Worm (Caenorhabditis elegans): ENCODE results near the gene ttr-47.

Gene ttr-47

DNA sequence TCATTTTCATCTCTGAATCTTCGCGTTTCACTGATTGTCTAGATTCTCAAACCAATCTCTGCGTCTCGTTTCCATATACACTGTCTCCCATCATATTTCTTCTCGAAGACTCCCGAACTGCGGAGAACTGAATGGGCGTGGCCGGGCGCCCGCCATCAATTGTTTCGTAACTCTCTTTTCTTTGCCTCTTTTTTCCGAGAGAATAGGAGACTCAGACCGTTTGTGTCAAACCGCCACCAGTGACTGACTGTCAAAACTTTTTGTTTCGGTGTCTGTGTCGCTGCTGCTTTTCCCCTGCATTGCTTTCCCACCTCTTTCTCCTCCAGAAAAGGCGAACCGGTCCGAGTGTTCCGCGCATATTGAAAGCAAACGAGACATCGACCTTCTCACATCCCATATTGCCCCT, 13.3 kb downstream of the ttr-47 start, which contains the start of gene unc-23 (continued):
- peak; percentile 27; the same call in 1 of the 2 replicates for TF ChIP-seq ceh-88 (GFP tag; IDR thresholded peaks at IDR 0.05)
- TF ChIP-seq sup-37 (GFP tag; optimal IDR thresholded peaks at IDR 0.05): peak; percentile 61
- peak; percentile 75 for TF ChIP-seq nhr-237 (tag; optimal IDR thresholded peaks at IDR 0.05)
- peak; percentile 60 for TF ChIP-seq snpc-4 (tag; optimal IDR thresholded peaks at IDR 0.05)

DNA sequence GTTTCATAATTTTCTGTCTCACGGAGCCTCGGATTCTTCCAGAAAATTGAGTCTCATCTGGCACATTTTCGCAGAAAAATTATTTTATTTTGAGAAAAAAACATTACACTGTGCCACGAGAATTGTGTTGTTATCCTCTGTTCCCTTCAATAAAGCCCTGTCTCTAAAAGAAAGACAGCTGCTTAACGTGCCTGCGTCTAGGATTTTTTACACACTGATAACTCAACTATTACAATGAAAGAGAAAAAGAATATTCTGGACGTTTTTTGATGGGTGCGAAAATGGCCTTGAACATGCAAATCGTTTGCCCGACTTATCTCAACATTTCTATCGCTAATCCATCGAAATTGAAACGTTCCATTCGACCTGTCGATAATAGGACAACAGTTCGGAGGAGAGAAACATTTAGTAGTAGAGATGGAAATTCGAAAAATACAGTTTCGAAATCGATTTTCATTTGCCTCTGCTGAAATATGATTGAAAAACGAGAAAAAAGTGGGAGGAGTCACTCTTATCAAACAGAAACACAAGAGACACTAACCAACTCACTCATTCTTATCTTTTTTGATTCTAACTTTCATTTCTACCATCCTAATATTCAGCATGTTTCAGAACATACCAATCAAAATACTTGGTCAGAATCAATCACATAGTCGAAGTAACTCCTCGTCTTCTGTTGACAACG, 14.0 kb downstream of the ttr-47 start:
- no peak for TF ChIP-seq pax-3 (tag; optimal IDR thresholded peaks at IDR 0.05)
- TF ChIP-seq ceh-90 (tag; optimal IDR thresholded peaks at IDR 0.05): no peak
- no peak for TF ChIP-seq hlh-17 (GFP tag; optimal IDR thresholded peaks at IDR 0.05; ENCODE audit: borderline replicate concordance)
- no peak for TF ChIP-seq isw-1 (GFP tag; IDR thresholded peaks at IDR 0.05)
- TF ChIP-seq nhr-84 (tag; optimal IDR thresholded peaks at IDR 0.05): no peak
- no peak for TF ChIP-seq lin-39 (tag; optimal IDR thresholded peaks at IDR 0.05)
- TF ChIP-seq nhr-76 (tag; optimal IDR thresholded peaks at IDR 0.05): no peak
- TF ChIP-seq lin-13 (GFP tag; optimal IDR thresholded peaks at IDR 0.05): no peak
- no peak for TF ChIP-seq fkh-8 (tag; optimal IDR thresholded peaks at IDR 0.05)
- peak; percentile 31 for TF ChIP-seq swsn-7 (tag; optimal IDR thresholded peaks at IDR 0.05)
- TF ChIP-seq grh-1 (GFP tag; IDR thresholded peaks at IDR 0.05): no peak
- peak; percentile 78 for TF ChIP-seq blmp-1 (tag; optimal IDR thresholded peaks at IDR 0.05)
- no peak for TF ChIP-seq nhr-28 (tag; optimal IDR thresholded peaks at IDR 0.05)
- TF ChIP-seq irx-1 (tag; optimal IDR thresholded peaks at IDR 0.05): no peak
- TF ChIP-seq tlp-1 (tag; optimal IDR thresholded peaks at IDR 0.05): no peak
- no peak for TF ChIP-seq ceh-63 (GFP tag; optimal IDR thresholded peaks at IDR 0.05)
- no peak for TF ChIP-seq lin-15B (tag; optimal IDR thresholded peaks at IDR 0.05)
- TF ChIP-seq ceh-88 (GFP tag; IDR thresholded peaks at IDR 0.05): no peak
- no peak for TF ChIP-seq efl-3 (GFP tag; optimal IDR thresholded peaks at IDR 0.05)
- no peak for TF ChIP-seq ztf-4 (tag; optimal IDR thresholded peaks at IDR 0.05)
- TF ChIP-seq ceh-8 (GFP tag; optimal IDR thresholded peaks at IDR 0.05): no peak
- no peak for TF ChIP-seq nhr-77 (tag; optimal IDR thresholded peaks at IDR 0.05)
- TF ChIP-seq egl-27 (tag; optimal IDR thresholded peaks at IDR 0.05): no peak
- peak; percentile 51 for TF ChIP-seq nhr-71 (tag; optimal IDR thresholded peaks at IDR 0.05)
- no peak for TF ChIP-seq unc-86 (tag; optimal IDR thresholded peaks at IDR 0.05)
- no peak for TF ChIP-seq vab-15 (tag; optimal IDR thresholded peaks at IDR 0.05)
- no peak for TF ChIP-seq fkh-10 (GFP tag; optimal IDR thresholded peaks at IDR 0.05)
- TF ChIP-seq sox-4 (tag; optimal IDR thresholded peaks at IDR 0.05): no peak
- TF ChIP-seq egl-13 (tag; optimal IDR thresholded peaks at IDR 0.05): no peak
- no peak for TF ChIP-seq lir-3 (tag; optimal IDR thresholded peaks at IDR 0.05; ENCODE audit: poor library complexity)
- no peak for TF ChIP-seq C04F5.9 (tag; optimal IDR thresholded peaks at IDR 0.05)
- no peak for TF ChIP-seq mab-9 (GFP tag; IDR thresholded peaks at IDR 0.05)
- peak in 1 of 2 experiments; percentile 2 for TF ChIP-seq mdl-1 (tag; optimal IDR thresholded peaks at IDR 0.05)
- TF ChIP-seq lsy-2 (tag; optimal IDR thresholded peaks at IDR 0.05): peak in 1 of 2 experiments; percentile 21
- no peak for TF ChIP-seq nhr-47 (tag; optimal IDR thresholded peaks at IDR 0.05)
- TF ChIP-seq hlh-4 (tag; optimal IDR thresholded peaks at IDR 0.05): no peak
- no peak for TF ChIP-seq unc-30 (tag; optimal IDR thresholded peaks at IDR 0.05)
- TF ChIP-seq mep-1 (tag; optimal IDR thresholded peaks at IDR 0.05): peak; percentile 66
- TF ChIP-seq dpl-1 (GFP tag; optimal IDR thresholded peaks at IDR 0.05): no peak
- peak; percentile 58 for TF ChIP-seq rnt-1 (tag; optimal IDR thresholded peaks at IDR 0.05)
- TF ChIP-seq snu-23 (GFP tag; optimal IDR thresholded peaks at IDR 0.05): peak; percentile 49
- TF ChIP-seq ets-5 (GFP tag; IDR thresholded peaks at IDR 0.05): no peak
- no peak for TF ChIP-seq mef-2 (tag; optimal IDR thresholded peaks at IDR 0.05)
- TF ChIP-seq nhr-11 (tag; optimal IDR thresholded peaks at IDR 0.05): no peak
- peak in 1 of 6 experiments; percentile 21 for TF ChIP-seq elt-3 (tag; optimal IDR thresholded peaks at IDR 0.05)
- TF ChIP-seq jun-1 (tag; optimal IDR thresholded peaks at IDR 0.05): no peak
- TF ChIP-seq lin-35 (GFP tag; optimal IDR thresholded peaks at IDR 0.05): no peak

All from whole organism, L1 larva.